Fruit fly (Drosophila melanogaster): Measurements from ENCODE around the gene Trf2.

Gene Trf2

dm6 chrX:8444883-8445572, 36.0 kb downstream of the Trf2 start (continued):
- no peak for TF ChIP-seq CG43689 (GFP tag; IDR thresholded peaks at IDR 0.05)
- no peak for TF ChIP-seq pum (GFP tag; optimal IDR thresholded peaks at IDR 0.05)
- no peak for TF ChIP-seq CG4282 (GFP tag; optimal IDR thresholded peaks at IDR 0.05)
- TF ChIP-seq CG13775 (GFP tag; optimal IDR thresholded peaks at IDR 0.05) = peak; percentile 45
- no peak for TF ChIP-seq Dip2 (GFP tag; IDR thresholded peaks at IDR 0.05)
- no peak for TF ChIP-seq ftz-f1 (GFP tag; optimal IDR thresholded peaks at IDR 0.05)
- no peak for TF ChIP-seq sob (GFP tag; IDR thresholded peaks at IDR 0.05)
- TF ChIP-seq TFAM (GFP tag; optimal IDR thresholded peaks at IDR 0.05) = no peak
- TF ChIP-seq jigr1 (GFP tag; IDR thresholded peaks at IDR 0.05) = no peak
- 0 out of 3 replicates have a peak, but pooled peaks have one; percentile 51 for TF ChIP-seq CG6175 (GFP tag; IDR thresholded peaks at IDR 0.05)
- TF ChIP-seq z (GFP tag; IDR thresholded peaks at IDR 0.05) = no peak
- no peak for TF ChIP-seq NFAT (GFP tag; IDR thresholded peaks at IDR 0.05)
- no peak for TF ChIP-seq E2f1 (GFP tag; IDR thresholded peaks at IDR 0.05)
- no peak for TF ChIP-seq CG15011 (GFP tag; optimal IDR thresholded peaks at IDR 0.05)
- TF ChIP-seq CG4404 (GFP tag; IDR thresholded peaks at IDR 0.05) = peak; percentile 62
- no peak for TF ChIP-seq Dll (GFP tag; IDR thresholded peaks at IDR 0.05; ENCODE audit: partially characterized antibody)
- TF ChIP-seq CG8388 (GFP tag; optimal IDR thresholded peaks at IDR 0.05) = peak; percentile 72
- TF ChIP-seq Hey (tag; optimal IDR thresholded peaks at IDR 0.05) = no peak
- no peak for TF ChIP-seq gsb (GFP tag; IDR thresholded peaks at IDR 0.05)
- TF ChIP-seq Chrac-16 (GFP tag; optimal IDR thresholded peaks at IDR 0.05) = no peak
- TF ChIP-seq sima (GFP tag; optimal IDR thresholded peaks at IDR 0.05) = no peak
- TF ChIP-seq Lpt (GFP tag; optimal IDR thresholded peaks at IDR 0.05) = no peak
- no peak for TF ChIP-seq Doc3 (GFP tag; IDR thresholded peaks at IDR 0.05; ENCODE audit: partially characterized antibody)
- TF ChIP-seq CG1233 (GFP tag; optimal IDR thresholded peaks at IDR 0.05) = peak; percentile 32
- TF ChIP-seq mam (GFP tag; optimal IDR thresholded peaks at IDR 0.05) = no peak
- no peak for TF ChIP-seq CG18764 (GFP tag; optimal IDR thresholded peaks at IDR 0.05)
- no peak for TF ChIP-seq CG13894 (tag; optimal IDR thresholded peaks at IDR 0.05)
- TF ChIP-seq Atf3 (GFP tag; optimal IDR thresholded peaks at IDR 0.05) = no peak
- TF ChIP-seq CG8281 (tag; optimal IDR thresholded peaks at IDR 0.05) = peak; percentile 7
- TF ChIP-seq CG11085 (GFP tag; IDR thresholded peaks at IDR 0.05) = no peak
- TF ChIP-seq dan (GFP tag; IDR thresholded peaks at IDR 0.05) = no peak
- TF ChIP-seq vvl (GFP tag; IDR thresholded peaks at IDR 0.05) = peak; percentile 36; the same call in 1 of the 2 replicates
- TF ChIP-seq lab (GFP tag; optimal IDR thresholded peaks at IDR 0.05) = peak; percentile 61
- no peak for TF ChIP-seq B-H1 (GFP tag; IDR thresholded peaks at IDR 0.05)
- no peak for TF ChIP-seq salm (tag; optimal IDR thresholded peaks at IDR 0.05)
- peak; percentile 2 for TF ChIP-seq CG12155 (GFP tag; optimal IDR thresholded peaks at IDR 0.05)
- no peak for TF ChIP-seq NC2β (GFP tag; optimal IDR thresholded peaks at IDR 0.05)
- TF ChIP-seq emc (GFP tag; optimal IDR thresholded peaks at IDR 0.05) = no peak
- no peak for TF ChIP-seq Mes4 (GFP tag; optimal IDR thresholded peaks at IDR 0.05)
- no peak for TF ChIP-seq Scr (GFP tag; IDR thresholded peaks at IDR 0.05; ENCODE audit: partially characterized antibody)
- TF ChIP-seq CG10209 (GFP tag; optimal IDR thresholded peaks at IDR 0.05) = peak; percentile 50
- TF ChIP-seq CG17385 (GFP tag; optimal IDR thresholded peaks at IDR 0.05) = peak; percentile 50
- TF ChIP-seq C15 (GFP tag; IDR thresholded peaks at IDR 0.05) = no peak
- TF ChIP-seq Hsf (GFP tag; optimal IDR thresholded peaks at IDR 0.05) = no peak
- no peak for TF ChIP-seq Dp (GFP tag; optimal IDR thresholded peaks at IDR 0.05)
- TF ChIP-seq trh (GFP tag; optimal IDR thresholded peaks at IDR 0.05) = no peak
- peak; percentile 33 for TF ChIP-seq HmgZ (tag; optimal IDR thresholded peaks at IDR 0.05)
- TF ChIP-seq chif (GFP tag; optimal IDR thresholded peaks at IDR 0.05) = no peak
- peak; percentile 28 for TF ChIP-seq sens (GFP tag)
- no peak for TF ChIP-seq hkb (optimal IDR thresholded peaks at IDR 0.05)
- TF ChIP-seq hkb (GFP tag; IDR thresholded peaks at IDR 0.05) = no peak
- no peak for TF ChIP-seq pita (GFP tag; optimal IDR thresholded peaks at IDR 0.05)

All from whole organism, embryonic.